Worm (Caenorhabditis elegans) whole organism, early embryonic: ENCODE results near the gene R09H10.2.

Experiments used
- ama-1 ChIP-seq: fragments of 150-350 bp; optimal IDR thresholded peaks from 2 replicates; lab custom pipeline; 2014
- tbx-11 ChIP-seq: fragments of 200-800 bp; sonication (Bioruptor generic); IDR thresholded peaks from 2 replicates; pipeline ENCODE4 v1.3.6; 2022; ENCODE audit warnings: missing genetic modification characterization, missing compliant biosample characterization

DNA sequence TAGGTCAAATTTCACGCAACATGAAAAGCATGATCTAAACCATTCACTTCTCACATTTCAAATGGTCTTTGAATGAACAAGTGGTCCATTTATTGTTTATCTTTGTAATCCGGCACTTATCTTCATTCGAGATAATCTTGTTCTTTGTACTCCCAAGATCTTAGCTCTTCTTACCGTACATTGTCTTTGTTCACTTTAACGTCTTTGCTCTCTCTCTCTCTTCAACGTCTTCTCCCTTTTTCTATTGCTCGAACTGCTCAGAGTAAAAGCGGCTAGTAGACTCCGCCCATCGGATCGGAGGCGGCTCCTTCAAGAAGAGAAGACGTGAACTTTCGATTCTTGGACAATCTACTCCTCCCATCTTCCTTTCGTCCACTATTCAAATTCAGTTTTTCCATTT is 33.9 kb downstream of the R09H10.2 start, which contains the start of gene F56C4.1:
- TF ChIP-seq ama-1 (lab: Kevin White, UChicago) (no peak), tbx-11 (GFP tag; lab: Robert Waterston, UW) (no peak)
